Worm (Caenorhabditis elegans): ENCODE results near the gene Y37E11AL.2.

ce11 chrIV:3725845-3726244, 27.5 kb downstream of the Y37E11AL.2 start, which contains the start of gene smgl-2:
- TF ChIP-seq pes-1 (GFP tag; IDR thresholded peaks at IDR 0.05) (no peak), tra-4 (tag; optimal IDR thresholded peaks at IDR 0.05) (no peak), tbx-37 (GFP tag; conservative IDR thresholded peaks at IDR 0.05) (no peak)
